Worm (Caenorhabditis elegans) whole organism, early embryonic: Measurements from ENCODE around the gene R10E12.2.

ENCODE experiments used
- F13C5.2 ChIP-seq: sonication (generic microtip); optimal IDR thresholded peaks from 2 replicates; lab custom pipeline; 2017; ENCODE audit warnings: mild to moderate bottlenecking, missing genetic modification characterization, inconsistent platforms, missing compliant biosample characterization
- aly-1 ChIP-seq: sonication (generic microtip); optimal IDR thresholded peaks from 2 replicates; lab custom pipeline; 2016; ENCODE audit warnings: missing genetic modification characterization, missing compliant biosample characterization
- ama-1 ChIP-seq: fragments of 150-350 bp; optimal IDR thresholded peaks from 2 replicates; lab custom pipeline; 2014
- ceh-36 ChIP-seq: sonication (generic microtip); optimal IDR thresholded peaks from 2 replicates; lab custom pipeline; 2016; ENCODE audit warnings: missing genetic modification characterization, inconsistent platforms, missing compliant biosample characterization
- ets-7 ChIP-seq: sonication (generic microtip); optimal IDR thresholded peaks from 2 replicates; lab custom pipeline; 2016; ENCODE audit warnings: missing genotype, missing genetic modification characterization, missing compliant biosample characterization
- flt-1 ChIP-seq: fragments of 200-800 bp; sonication (Bioruptor generic); IDR thresholded peaks from 2 replicates; pipeline ENCODE4 v1.3.6; 2022; ENCODE audit warnings: missing genetic modification characterization, missing compliant biosample characterization
- hmbx-1 ChIP-seq: sonication (generic microtip); optimal IDR thresholded peaks from 2 replicates; lab custom pipeline; 2016; ENCODE audit warnings: mild to moderate bottlenecking, missing genetic modification characterization, missing compliant biosample characterization
- hmg-4 ChIP-seq: fragments of 200-800 bp; sonication (Bioruptor generic); optimal IDR thresholded peaks from 2 replicates; lab custom pipeline; 2018; ENCODE audit warnings: mild to moderate bottlenecking, missing genetic modification characterization, missing compliant biosample characterization
- pes-1 ChIP-seq: fragments of 200-800 bp; sonication (Bioruptor generic); IDR thresholded peaks from 2 replicates; pipeline ENCODE4 v1.3.6; 2022; ENCODE audit warnings: missing genetic modification reagents, missing genetic modification characterization, missing compliant biosample characterization
- sea-1 ChIP-seq: fragments of 200-800 bp; sonication (Bioruptor generic); conservative IDR thresholded peaks from 2 replicates; pipeline ENCODE4 v1.3.6; 2022; ENCODE audit warnings: missing genetic modification characterization, missing compliant biosample characterization
- tbx-11 ChIP-seq: fragments of 200-800 bp; sonication (Bioruptor generic); IDR thresholded peaks from 2 replicates; pipeline ENCODE4 v1.3.6; 2022; ENCODE audit warnings: missing genetic modification characterization, missing compliant biosample characterization
- tra-4 ChIP-seq: sonication (generic microtip); optimal IDR thresholded peaks from 2 replicates; lab custom pipeline; 2017; ENCODE audit warnings: missing genetic modification characterization, missing compliant biosample characterization

- TF ChIP-seq ama-1 (no peak), aly-1 (tag; lab: Kevin White, UChicago) (no peak), hmg-4 (GFP tag; lab: Kevin White, UChicago) (no peak), flt-1 (GFP tag; lab: Robert Waterston, UW) (no peak), tbx-11 (GFP tag; lab: Robert Waterston, UW) (no peak), ceh-36 (tag; lab: Kevin White, UChicago) (no peak), pes-1 (GFP tag; lab: Robert Waterston, UW) (no peak), sea-1 (no peak), ets-7 (tag; lab: Kevin White, UChicago) (no peak), tra-4 (tag; lab: Kevin White, UChicago) (no peak), hmbx-1 (tag; lab: Kevin White, UChicago) (no peak), F13C5.2 (tag; lab: Kevin White, UChicago) (no peak)
These were observed 51.4 kb downstream of the R10E12.2 start for ce11 chrIII:9922310-9922709.
